Worm (Caenorhabditis elegans): ENCODE results near the gene T21D9.2.

DNA sequence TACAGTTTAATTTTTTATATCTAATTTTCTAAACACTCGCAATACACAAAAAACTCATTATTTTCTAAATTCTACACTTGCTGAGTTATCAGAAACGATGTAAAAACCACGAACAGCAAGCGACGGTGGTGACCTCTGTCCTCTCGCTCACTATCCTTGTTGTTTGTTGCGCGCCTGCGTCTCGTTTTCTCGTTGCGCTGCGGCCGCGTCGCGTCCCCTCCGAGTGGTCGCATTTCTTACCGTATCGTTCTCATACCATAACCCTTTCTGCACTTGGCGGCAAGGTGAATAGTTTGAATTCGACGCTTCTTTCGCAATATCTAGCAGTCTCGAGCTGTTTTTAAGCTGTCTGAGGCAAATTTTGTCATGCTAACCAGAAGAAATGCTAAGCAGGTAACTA is 7.3 kb downstream of the T21D9.2 start, which contains the start of gene lsy-2:
- no peak for TF ChIP-seq dsc-1 (tag; optimal IDR thresholded peaks at IDR 0.05)
- peak; percentile 50 for TF ChIP-seq nhr-77 (tag; optimal IDR thresholded peaks at IDR 0.05)
- TF ChIP-seq pqm-1 (tag; optimal IDR thresholded peaks at IDR 0.05) = no peak
- TF ChIP-seq nhr-237 (tag; optimal IDR thresholded peaks at IDR 0.05) = no peak
- no peak for TF ChIP-seq jun-1 (tag; optimal IDR thresholded peaks at IDR 0.05)
- TF ChIP-seq hlh-4 (tag; optimal IDR thresholded peaks at IDR 0.05) = no peak
- no peak for TF ChIP-seq snpc-4 (tag; optimal IDR thresholded peaks at IDR 0.05)
- no peak for TF ChIP-seq aha-1 (tag; optimal IDR thresholded peaks at IDR 0.05)
- TF ChIP-seq ztf-4 (tag; optimal IDR thresholded peaks at IDR 0.05) = no peak
- no peak for TF ChIP-seq fos-1 (tag; optimal IDR thresholded peaks at IDR 0.05)
- TF ChIP-seq ztf-11 (tag; optimal IDR thresholded peaks at IDR 0.05) = no peak

Measured in whole organism, L1 larva.